Worm (Caenorhabditis elegans): ENCODE results near the gene mdt-19.

The mdt-19 gene

DNA sequence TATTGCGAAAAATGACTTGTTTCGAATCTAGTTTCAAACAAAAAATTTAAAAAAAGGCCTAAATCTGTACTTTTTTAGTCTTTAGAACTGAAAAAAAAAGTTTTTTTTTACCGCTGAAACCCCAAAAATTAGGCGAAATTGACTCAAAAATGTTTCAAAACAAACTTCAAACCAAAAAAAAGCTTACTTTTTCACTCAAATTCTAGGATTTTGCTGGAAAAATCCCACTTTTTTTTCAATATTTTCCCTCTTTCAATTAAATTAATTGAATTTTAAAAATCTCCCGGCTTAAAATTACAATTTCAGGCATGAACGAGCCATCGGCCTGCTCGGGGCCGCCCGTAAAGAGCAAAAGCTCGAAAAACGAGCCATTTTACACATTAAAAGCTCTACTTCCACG lies at the start of gene mdt-19:
TSS of gene mdt-19 (plus strand) at position 301 of the 400 bp plus-strand sequence.
- TF ChIP-seq F13C5.2 (tag; optimal IDR thresholded peaks at IDR 0.05) (no peak), B0310.2 (tag; optimal IDR thresholded peaks at IDR 0.05) (no peak), sea-1 (GFP tag; conservative IDR thresholded peaks at IDR 0.05) (no peak), hnd-1 (tag; optimal IDR thresholded peaks at IDR 0.05) (no peak), pes-1 (GFP tag; IDR thresholded peaks at IDR 0.05) (no peak), aly-1 (tag; optimal IDR thresholded peaks at IDR 0.05) (no peak), hmg-4 (GFP tag; optimal IDR thresholded peaks at IDR 0.05) (no peak), tra-4 (tag; optimal IDR thresholded peaks at IDR 0.05) (no peak), ama-1 (optimal IDR thresholded peaks at IDR 0.05) (no peak), ceh-13 (GFP tag; optimal IDR thresholded peaks at IDR 0.05) (no peak), scrt-1 (GFP tag; IDR thresholded peaks at IDR 0.05) (no peak), tbx-11 (GFP tag; IDR thresholded peaks at IDR 0.05) (no peak), hmbx-1 (tag; optimal IDR thresholded peaks at IDR 0.05) (no peak), tbx-37 (GFP tag; conservative IDR thresholded peaks at IDR 0.05) (no peak), ets-7 (tag; optimal IDR thresholded peaks at IDR 0.05) (no peak), flt-1 (GFP tag; IDR thresholded peaks at IDR 0.05) (no peak), ceh-36 (tag; optimal IDR thresholded peaks at IDR 0.05) (no peak)

DNA sequence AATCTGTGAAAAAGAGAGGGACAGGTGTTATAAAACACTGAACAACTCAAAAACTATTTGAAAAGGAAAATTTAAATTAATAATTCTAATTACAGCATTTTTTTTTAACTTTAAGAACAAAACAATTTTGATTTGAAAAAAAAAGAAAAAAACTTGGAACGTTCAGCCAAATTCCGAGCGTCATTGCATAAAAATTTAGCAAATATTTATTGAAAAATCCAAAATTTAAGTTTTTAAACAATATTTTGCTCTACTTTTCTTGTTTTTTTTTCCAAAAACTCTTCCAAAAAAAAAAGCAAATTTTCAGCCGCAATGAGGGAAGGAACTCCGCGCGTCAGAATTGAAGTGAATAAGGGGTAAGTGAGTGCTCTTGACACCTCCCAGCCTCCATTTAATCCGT lies 48.2 kb upstream of the mdt-19 start, which contains the start of gene feh-1:
TSS of gene feh-1 (plus strand) at position 301 of the 400 bp plus-strand sequence.
- TF ChIP-seq tbx-11 (GFP tag; IDR thresholded peaks at IDR 0.05) (no peak), sea-1 (GFP tag; conservative IDR thresholded peaks at IDR 0.05) (no peak), flt-1 (GFP tag; IDR thresholded peaks at IDR 0.05) (no peak), scrt-1 (GFP tag; IDR thresholded peaks at IDR 0.05) (no peak)

DNA sequence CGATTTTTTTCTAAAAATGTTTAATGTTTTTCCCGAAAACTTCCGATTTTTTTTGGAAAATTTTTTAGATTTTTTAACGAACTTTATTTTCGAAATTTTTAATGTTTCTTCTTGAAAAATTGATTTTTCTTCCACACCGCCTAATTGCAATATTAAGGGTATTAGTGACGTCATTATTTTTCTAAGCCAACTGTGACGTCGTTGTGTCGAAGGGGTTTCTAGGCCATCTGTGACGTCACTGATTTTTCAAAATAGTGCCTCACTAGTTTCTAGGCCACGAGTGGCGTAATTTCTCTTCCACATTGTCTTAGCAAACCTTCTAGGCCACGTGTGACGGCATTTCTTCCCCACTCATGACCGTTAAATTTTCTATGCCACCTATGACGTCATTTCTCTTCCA lies 45.9 kb upstream of the mdt-19 start:
- TF ChIP-seq hmg-4 (GFP tag; optimal IDR thresholded peaks at IDR 0.05) = no peak
- no peak for TF ChIP-seq ceh-36 (tag; optimal IDR thresholded peaks at IDR 0.05)
- TF ChIP-seq B0310.2 (tag; optimal IDR thresholded peaks at IDR 0.05) = no peak
- TF ChIP-seq ama-1 (optimal IDR thresholded peaks at IDR 0.05) = no peak

DNA sequence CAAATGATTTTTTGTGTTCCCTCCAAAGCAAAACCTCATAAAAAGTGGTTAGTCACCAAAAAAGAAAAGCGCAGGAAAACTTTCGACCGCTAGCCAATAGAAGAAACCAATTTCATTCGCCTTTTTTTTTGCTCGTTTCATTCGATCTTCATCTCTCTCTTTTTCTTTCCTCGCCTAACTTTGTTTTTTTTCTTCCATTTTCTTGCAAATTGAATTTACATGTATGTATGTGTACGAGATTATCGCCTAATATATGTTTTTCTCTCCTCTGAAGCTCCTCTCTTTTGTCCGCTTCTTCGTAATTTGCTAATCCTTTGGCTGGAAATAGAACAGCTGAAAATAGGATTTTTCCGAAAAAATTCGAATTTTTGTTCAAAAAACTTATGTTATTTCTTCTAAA lies 45.5 kb upstream of the mdt-19 start:
- TF ChIP-seq aly-1 (tag; optimal IDR thresholded peaks at IDR 0.05) (no peak), flt-1 (GFP tag; IDR thresholded peaks at IDR 0.05) (no peak), tra-4 (tag; optimal IDR thresholded peaks at IDR 0.05) (no peak), hmbx-1 (tag; optimal IDR thresholded peaks at IDR 0.05) (no peak), hmg-4 (GFP tag; optimal IDR thresholded peaks at IDR 0.05) (no peak), sea-1 (GFP tag; conservative IDR thresholded peaks at IDR 0.05) (no peak), tbx-37 (GFP tag; conservative IDR thresholded peaks at IDR 0.05) (no peak), ceh-36 (tag; optimal IDR thresholded peaks at IDR 0.05) (no peak), B0310.2 (tag; optimal IDR thresholded peaks at IDR 0.05) (no peak), ceh-13 (GFP tag; optimal IDR thresholded peaks at IDR 0.05) (no peak), ets-7 (tag; optimal IDR thresholded peaks at IDR 0.05) (no peak), pes-1 (GFP tag; IDR thresholded peaks at IDR 0.05) (no peak), scrt-1 (GFP tag; IDR thresholded peaks at IDR 0.05) (no peak), tbx-11 (GFP tag; IDR thresholded peaks at IDR 0.05) (no peak), hnd-1 (tag; optimal IDR thresholded peaks at IDR 0.05) (no peak), ama-1 (optimal IDR thresholded peaks at IDR 0.05) (no peak), F13C5.2 (tag; optimal IDR thresholded peaks at IDR 0.05) (no peak)

DNA sequence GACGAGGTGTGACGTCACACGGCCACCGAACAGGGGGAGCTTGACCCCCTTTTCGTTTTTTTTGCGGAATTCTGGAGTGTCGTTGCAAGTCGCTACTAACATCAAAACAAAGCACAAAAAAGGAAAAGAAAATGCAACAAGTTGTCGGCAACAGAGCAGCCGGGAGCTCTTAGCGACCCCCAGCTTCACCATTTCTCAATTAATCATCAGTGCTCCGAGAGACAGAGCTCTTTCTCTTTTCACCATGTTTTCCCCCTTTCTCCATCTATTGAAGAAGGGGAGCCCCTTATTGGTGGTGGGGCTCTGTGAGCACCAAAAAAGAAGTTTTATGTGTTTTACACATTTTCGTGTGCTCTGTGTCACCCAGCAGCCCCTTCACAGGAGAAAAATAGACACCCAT lies 44.3 kb upstream of the mdt-19 start:
- no peak for TF ChIP-seq pes-1 (GFP tag; IDR thresholded peaks at IDR 0.05)
- TF ChIP-seq hnd-1 (tag; optimal IDR thresholded peaks at IDR 0.05) = no peak
- TF ChIP-seq aly-1 (tag; optimal IDR thresholded peaks at IDR 0.05) = no peak
- TF ChIP-seq ceh-13 (GFP tag; optimal IDR thresholded peaks at IDR 0.05) = no peak
- no peak for TF ChIP-seq flt-1 (GFP tag; IDR thresholded peaks at IDR 0.05)
- TF ChIP-seq tbx-11 (GFP tag; IDR thresholded peaks at IDR 0.05) = no peak
- TF ChIP-seq ets-7 (tag; optimal IDR thresholded peaks at IDR 0.05) = no peak
- no peak for TF ChIP-seq hmbx-1 (tag; optimal IDR thresholded peaks at IDR 0.05)
- TF ChIP-seq tbx-37 (GFP tag; conservative IDR thresholded peaks at IDR 0.05) = no peak
- no peak for TF ChIP-seq scrt-1 (GFP tag; IDR thresholded peaks at IDR 0.05)
- no peak for TF ChIP-seq ceh-36 (tag; optimal IDR thresholded peaks at IDR 0.05)

DNA sequence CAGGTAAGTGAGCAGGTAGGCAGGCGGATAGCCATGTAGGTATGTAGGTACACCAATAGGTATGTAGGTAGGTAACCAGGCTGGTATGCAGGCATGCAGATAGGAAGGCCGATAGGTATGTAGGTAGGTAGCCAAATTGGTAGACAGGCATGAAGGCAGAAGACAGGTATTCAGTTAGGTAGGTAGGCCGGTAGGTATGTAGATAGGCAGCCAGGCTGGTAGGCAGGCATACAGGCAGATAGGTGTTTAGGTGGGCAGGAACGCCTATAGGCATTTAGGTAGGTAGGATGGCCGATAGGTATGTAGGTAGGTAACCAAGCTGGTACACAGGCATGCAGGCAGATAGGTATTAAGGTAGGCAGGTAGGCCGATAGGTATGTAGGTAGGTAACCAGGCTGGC lies 37.1 kb upstream of the mdt-19 start:
- TF ChIP-seq flt-1 (GFP tag; IDR thresholded peaks at IDR 0.05) (no peak), pes-1 (GFP tag; IDR thresholded peaks at IDR 0.05) (no peak), hmbx-1 (tag; optimal IDR thresholded peaks at IDR 0.05) (no peak), ets-7 (tag; optimal IDR thresholded peaks at IDR 0.05) (no peak), F13C5.2 (tag; optimal IDR thresholded peaks at IDR 0.05) (no peak), tbx-11 (GFP tag; IDR thresholded peaks at IDR 0.05) (no peak), hmg-4 (GFP tag; optimal IDR thresholded peaks at IDR 0.05) (no peak), ceh-13 (GFP tag; optimal IDR thresholded peaks at IDR 0.05) (no peak), hnd-1 (tag; optimal IDR thresholded peaks at IDR 0.05) (no peak), scrt-1 (GFP tag; IDR thresholded peaks at IDR 0.05) (no peak), aly-1 (tag; optimal IDR thresholded peaks at IDR 0.05) (no peak), tra-4 (tag; optimal IDR thresholded peaks at IDR 0.05) (no peak), ceh-36 (tag; optimal IDR thresholded peaks at IDR 0.05) (no peak), sea-1 (GFP tag; conservative IDR thresholded peaks at IDR 0.05) (no peak), B0310.2 (tag; optimal IDR thresholded peaks at IDR 0.05) (no peak), tbx-37 (GFP tag; conservative IDR thresholded peaks at IDR 0.05) (no peak), ama-1 (optimal IDR thresholded peaks at IDR 0.05) (no peak)

DNA sequence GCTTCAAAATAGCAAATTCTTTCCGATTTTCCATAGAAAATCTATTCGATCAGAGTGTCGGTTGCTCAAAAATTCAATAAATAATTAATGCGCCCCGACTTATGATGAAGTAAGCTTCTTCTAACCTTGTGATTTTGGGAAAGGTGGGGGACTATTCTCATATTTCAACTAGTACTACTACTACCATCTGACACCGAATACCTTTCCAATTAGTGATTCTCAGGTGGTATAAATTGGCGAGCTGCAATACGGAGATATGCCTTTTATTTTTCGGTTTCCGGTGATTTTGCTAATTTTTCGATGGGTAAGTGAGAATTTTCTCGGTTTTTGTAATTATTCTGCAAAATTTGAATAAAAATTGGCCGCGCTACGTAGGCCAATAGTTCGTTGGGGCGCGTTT lies 36.4 kb upstream of the mdt-19 start, which contains the start of gene nhr-239:
TSS of gene nhr-239 (plus strand) at position 301 of the 400 bp plus-strand sequence.
- TF ChIP-seq sea-1 (GFP tag; conservative IDR thresholded peaks at IDR 0.05) (no peak), B0310.2 (tag; optimal IDR thresholded peaks at IDR 0.05) (no peak), ceh-13 (GFP tag; optimal IDR thresholded peaks at IDR 0.05) (no peak), ets-7 (tag; optimal IDR thresholded peaks at IDR 0.05) (no peak), pes-1 (GFP tag; IDR thresholded peaks at IDR 0.05) (no peak), tbx-11 (GFP tag; IDR thresholded peaks at IDR 0.05) (no peak), scrt-1 (GFP tag; IDR thresholded peaks at IDR 0.05) (no peak), hmbx-1 (tag; optimal IDR thresholded peaks at IDR 0.05) (no peak), ceh-36 (tag; optimal IDR thresholded peaks at IDR 0.05) (no peak), F13C5.2 (tag; optimal IDR thresholded peaks at IDR 0.05) (no peak), aly-1 (tag; optimal IDR thresholded peaks at IDR 0.05) (no peak), flt-1 (GFP tag; IDR thresholded peaks at IDR 0.05) (no peak), tra-4 (tag; optimal IDR thresholded peaks at IDR 0.05) (no peak), ama-1 (optimal IDR thresholded peaks at IDR 0.05) (no peak), tbx-37 (GFP tag; conservative IDR thresholded peaks at IDR 0.05) (no peak)
